Fruit fly (Drosophila melanogaster): ENCODE data around the gene CG14551.

Gene CG14551

DNA sequence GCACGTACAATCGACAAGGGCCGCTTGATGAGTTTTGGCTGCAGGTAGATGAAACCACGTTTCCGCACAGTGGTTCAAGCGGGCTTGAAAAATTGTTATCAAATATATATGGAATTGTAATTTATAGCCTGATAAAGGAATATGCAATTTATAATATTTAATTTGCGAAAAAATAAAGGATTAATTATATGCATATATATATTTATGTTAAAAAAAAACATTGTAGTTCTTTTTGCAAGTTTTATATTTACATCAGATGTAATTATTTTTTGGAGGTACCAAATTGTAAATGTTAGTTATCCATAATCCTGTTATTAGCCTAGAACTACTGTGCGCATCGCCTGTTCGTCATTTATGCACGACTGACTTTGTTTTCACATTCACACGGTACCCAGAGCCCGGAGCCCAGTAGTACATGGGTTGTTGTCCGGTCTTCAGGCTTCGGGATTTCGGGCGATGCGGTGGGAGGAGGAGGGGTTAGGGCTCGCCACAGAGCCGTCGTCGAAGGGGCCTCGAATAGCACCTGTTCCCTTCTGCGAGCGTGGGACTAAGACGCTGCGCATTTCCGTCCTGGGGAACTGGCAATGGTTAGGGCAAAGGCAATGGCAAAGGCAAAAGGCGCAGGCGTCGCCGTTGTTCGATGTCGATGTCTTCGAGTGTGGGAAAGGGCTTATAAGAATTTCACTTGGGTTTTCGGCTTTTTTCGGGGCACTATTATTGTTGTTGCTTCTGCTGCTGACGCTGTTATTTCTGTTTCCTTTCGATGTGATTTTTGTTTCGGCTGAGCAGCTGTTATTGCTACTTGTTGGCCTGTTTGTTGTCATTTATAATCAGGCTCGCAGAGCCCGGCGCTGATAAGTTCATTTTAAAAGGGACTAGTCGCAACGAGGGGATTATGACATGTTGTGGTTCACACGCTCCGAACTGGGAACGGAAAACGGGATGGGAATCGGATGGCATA is 44.8 kb downstream of the CG14551 start (continued):
- TF ChIP-seq Nf-YB (GFP tag; optimal IDR thresholded peaks at IDR 0.05) = peak; percentile 78
- no peak for TF ChIP-seq lov (optimal IDR thresholded peaks at IDR 0.05)
- TF ChIP-seq lov (GFP tag; IDR thresholded peaks at IDR 0.05) = no peak
- TF ChIP-seq inv (GFP tag; IDR thresholded peaks at IDR 0.05; ENCODE audit: partially characterized antibody) = no peak
- peak; percentile 91 for TF ChIP-seq CG15601 (tag; optimal IDR thresholded peaks at IDR 0.05)
- peak; percentile 25 for TF ChIP-seq lab (GFP tag; optimal IDR thresholded peaks at IDR 0.05)
- no peak for TF ChIP-seq mirr (GFP tag; optimal IDR thresholded peaks at IDR 0.05)
- no peak for TF ChIP-seq CG2129 (GFP tag; IDR thresholded peaks at IDR 0.05; ENCODE audit: partially characterized antibody)
- TF ChIP-seq C15 (GFP tag; IDR thresholded peaks at IDR 0.05) = no peak
- TF ChIP-seq tll (GFP tag; optimal IDR thresholded peaks at IDR 0.05) = peak in 1 of 2 experiments; percentile 91
- TF ChIP-seq luna (GFP tag; optimal IDR thresholded peaks at IDR 0.05) = no peak
- no peak for TF ChIP-seq CG1792 (GFP tag; optimal IDR thresholded peaks at IDR 0.05)
- TF ChIP-seq Deaf1 (tag; optimal IDR thresholded peaks at IDR 0.05) = no peak
- TF ChIP-seq CG17829 (tag; optimal IDR thresholded peaks at IDR 0.05) = peak; percentile 94
- TF ChIP-seq sna (GFP tag; IDR thresholded peaks at IDR 0.05; ENCODE audit: partially characterized antibody) = no peak
- no peak for TF ChIP-seq CG9609 (GFP tag; optimal IDR thresholded peaks at IDR 0.05)
- TF ChIP-seq seq (GFP tag; IDR thresholded peaks at IDR 0.05) = no peak
- TF ChIP-seq repo (GFP tag; optimal IDR thresholded peaks at IDR 0.05) = no peak
- peak; percentile 66 for TF ChIP-seq CG4282 (GFP tag; optimal IDR thresholded peaks at IDR 0.05)
- 0 out of 3 replicates have a peak, but pooled peaks have one; percentile 30 for TF ChIP-seq CG11093 (GFP tag; IDR thresholded peaks at IDR 0.05)
- TF ChIP-seq Hr51 (GFP tag; optimal IDR thresholded peaks at IDR 0.05) = peak in 1 of 2 experiments; percentile 84
- TF ChIP-seq unc-4 (GFP tag; IDR thresholded peaks at IDR 0.05; ENCODE audit: partially characterized antibody) = no peak
- TF ChIP-seq oc (tag; optimal IDR thresholded peaks at IDR 0.05) = peak; percentile 52
- TF ChIP-seq Fer3 (tag; optimal IDR thresholded peaks at IDR 0.05) = peak; percentile 38
- peak; percentile 31 for TF ChIP-seq kay (GFP tag; optimal IDR thresholded peaks at IDR 0.05)
- no peak for TF ChIP-seq eve (GFP tag; optimal IDR thresholded peaks at IDR 0.05)
- no peak for TF ChIP-seq tna (GFP tag; IDR thresholded peaks at IDR 0.05; ENCODE audit: partially characterized antibody)
- no peak for TF ChIP-seq slbo (GFP tag; IDR thresholded peaks at IDR 0.05)
- TF ChIP-seq Asciz (GFP tag; optimal IDR thresholded peaks at IDR 0.05) = peak; percentile 81
- TF ChIP-seq CG2116 (GFP tag; optimal IDR thresholded peaks at IDR 0.05) = peak; percentile 54
- TF ChIP-seq CG34376 (GFP tag; optimal IDR thresholded peaks at IDR 0.05) = no peak
- TF ChIP-seq CG1529 (GFP tag; optimal IDR thresholded peaks at IDR 0.05) = peak; percentile 72
- TF ChIP-seq CG17802 (tag; optimal IDR thresholded peaks at IDR 0.05) = peak; percentile 10
- TF ChIP-seq CG7271 (tag; optimal IDR thresholded peaks at IDR 0.05) = peak; percentile 91
- 0 out of 2 replicates have a peak, but pooled peaks have one; percentile 7 for TF ChIP-seq CG16779 (GFP tag; IDR thresholded peaks at IDR 0.05)
- no peak for TF ChIP-seq sd (tag; optimal IDR thresholded peaks at IDR 0.05)
- TF ChIP-seq CG4328 (GFP tag; optimal IDR thresholded peaks at IDR 0.05) = peak; percentile 53
- TF ChIP-seq zfh1 (GFP tag; IDR thresholded peaks at IDR 0.05) = peak; percentile 67
- no peak for TF ChIP-seq CG16863 (GFP tag; optimal IDR thresholded peaks at IDR 0.05)
- peak; percentile 94 for TF ChIP-seq nmo (GFP tag; optimal IDR thresholded peaks at IDR 0.05)
- TF ChIP-seq CG2120 (GFP tag; optimal IDR thresholded peaks at IDR 0.05) = no peak
- TF ChIP-seq MBD-R2 (GFP tag; IDR thresholded peaks at IDR 0.05) = no peak
- TF ChIP-seq Doc2 (GFP tag; IDR thresholded peaks at IDR 0.05) = no peak
- peak; percentile 28; the same call in 1 of the 2 replicates for TF ChIP-seq Drgx (GFP tag; IDR thresholded peaks at IDR 0.05)
- peak; percentile 76; the same call in 1 of the 2 replicates for TF ChIP-seq ara (GFP tag; IDR thresholded peaks at IDR 0.05)
- no peak for TF ChIP-seq pzg (GFP tag; optimal IDR thresholded peaks at IDR 0.05)
- peak; percentile 66 for TF ChIP-seq tap (tag; optimal IDR thresholded peaks at IDR 0.05)

Data from whole organism, embryonic.